Fruit fly (Drosophila melanogaster): ENCODE results near the gene CG13606.

- TF ChIP-seq psq (optimal IDR thresholded peaks at IDR 0.05) (no peak), EcR (GFP tag; optimal IDR thresholded peaks at IDR 0.05) (no peak), usp (GFP tag; optimal IDR thresholded peaks at IDR 0.05) (no peak)
Observed at dm6 chr3R:24203426-24203825, 31.0 kb downstream of the CG13606 start.

Measured in whole organism.